Worm (Caenorhabditis elegans): Measurements from ENCODE around the gene lon-3.

The lon-3 gene

DNA sequence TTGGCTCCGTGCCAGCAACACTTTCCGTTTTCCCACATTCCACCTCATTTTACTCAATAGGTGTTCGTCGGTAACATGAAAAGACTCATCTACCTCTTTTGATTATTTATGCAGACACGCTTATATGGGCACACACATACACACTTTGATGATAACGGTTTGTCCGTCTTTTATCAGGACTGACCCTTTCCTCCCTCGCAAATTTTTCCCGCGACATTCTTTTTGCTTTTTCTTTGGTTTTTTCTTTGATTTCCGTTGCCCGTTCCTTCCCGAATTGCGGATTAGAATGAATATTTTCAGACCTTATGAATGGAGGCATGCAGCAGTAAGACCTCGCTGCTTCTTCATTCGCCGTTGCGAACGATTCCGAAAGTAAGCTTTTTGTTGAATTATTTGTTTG lies 14.6 kb upstream of the lon-3 start, which contains the start of gene vab-8:
Gene vab-8 (plus strand): TSS at position 301 of the 400 bp plus-strand sequence.
- TF ChIP-seq nhr-80 (tag; optimal IDR thresholded peaks at IDR 0.05) = peak; percentile 57
- no peak for TF ChIP-seq F33H1.4 (GFP tag; IDR thresholded peaks at IDR 0.05)

DNA sequence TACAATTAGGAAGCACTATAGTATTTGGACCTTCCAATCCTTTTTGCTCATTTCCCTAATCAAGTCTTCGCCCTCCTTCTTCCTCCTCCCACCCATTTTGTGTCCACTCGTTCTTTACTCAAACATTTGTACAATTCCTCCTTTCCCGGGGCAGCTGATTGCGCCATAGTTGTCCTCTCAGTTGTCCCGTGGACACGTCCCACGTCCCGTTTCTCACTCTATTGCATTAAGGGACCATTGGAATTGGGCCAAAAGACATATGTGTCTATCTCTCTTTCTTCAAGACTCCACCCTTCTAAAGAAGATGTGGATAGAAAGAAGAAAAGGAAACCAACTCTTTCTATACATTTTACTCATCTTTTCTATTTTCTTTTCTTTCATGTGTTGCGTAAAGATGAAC lies 12.6 kb upstream of the lon-3 start:
- no peak for TF ChIP-seq ztf-3 (GFP tag; optimal IDR thresholded peaks at IDR 0.05)
- no peak for TF ChIP-seq ztf-6 (GFP tag; IDR thresholded peaks at IDR 0.05)
- TF ChIP-seq nhr-90 (tag; optimal IDR thresholded peaks at IDR 0.05) = no peak
- TF ChIP-seq athp-1 (tag; optimal IDR thresholded peaks at IDR 0.05) = no peak
- TF ChIP-seq F49E8.2 (tag; optimal IDR thresholded peaks at IDR 0.05; ENCODE audit: insufficient read depth) = no peak
- TF ChIP-seq rec-8 (tag; optimal IDR thresholded peaks at IDR 0.05) = no peak
- TF ChIP-seq pbrm-1 (GFP tag; IDR thresholded peaks at IDR 0.05) = no peak

ce11 chrV:12209951-12210350 lies 11.5 kb upstream of the lon-3 start:
- TF ChIP-seq mes-4 (tag; optimal IDR thresholded peaks at IDR 0.05) = no peak
- TF ChIP-seq F49E8.2 (tag; optimal IDR thresholded peaks at IDR 0.05; ENCODE audit: insufficient read depth) = no peak
- TF ChIP-seq F52B5.7 (tag; optimal IDR thresholded peaks at IDR 0.05) = no peak
- no peak for TF ChIP-seq fkh-3 (tag; optimal IDR thresholded peaks at IDR 0.05)
- no peak for TF ChIP-seq ceh-91 (GFP tag; IDR thresholded peaks at IDR 0.05)
- TF ChIP-seq attf-6 (GFP tag; IDR thresholded peaks at IDR 0.05) = no peak
- no peak for TF ChIP-seq akir-1 (GFP tag; optimal IDR thresholded peaks at IDR 0.05)
- no peak for TF ChIP-seq lag-1 (GFP tag; IDR thresholded peaks at IDR 0.05)
- no peak for TF ChIP-seq dpff-1 (tag; optimal IDR thresholded peaks at IDR 0.05)
- TF ChIP-seq F57A8.1 (GFP tag; optimal IDR thresholded peaks at IDR 0.05) = no peak
- no peak for TF ChIP-seq nhr-27 (tag; optimal IDR thresholded peaks at IDR 0.05)
- no peak for TF ChIP-seq ztf-3 (GFP tag; optimal IDR thresholded peaks at IDR 0.05)
- no peak for TF ChIP-seq ZK185.1 (tag; optimal IDR thresholded peaks at IDR 0.05; ENCODE audit: poor library complexity, severe bottlenecking)
- TF ChIP-seq cebp-1 (GFP tag; IDR thresholded peaks at IDR 0.05) = no peak
- TF ChIP-seq cebp-1 (tag; optimal IDR thresholded peaks at IDR 0.05) = no peak
- TF ChIP-seq attf-5 (GFP tag; optimal IDR thresholded peaks at IDR 0.05) = no peak
- no peak for TF ChIP-seq C06A6.2 (GFP tag; conservative IDR thresholded peaks at IDR 0.05)

DNA sequence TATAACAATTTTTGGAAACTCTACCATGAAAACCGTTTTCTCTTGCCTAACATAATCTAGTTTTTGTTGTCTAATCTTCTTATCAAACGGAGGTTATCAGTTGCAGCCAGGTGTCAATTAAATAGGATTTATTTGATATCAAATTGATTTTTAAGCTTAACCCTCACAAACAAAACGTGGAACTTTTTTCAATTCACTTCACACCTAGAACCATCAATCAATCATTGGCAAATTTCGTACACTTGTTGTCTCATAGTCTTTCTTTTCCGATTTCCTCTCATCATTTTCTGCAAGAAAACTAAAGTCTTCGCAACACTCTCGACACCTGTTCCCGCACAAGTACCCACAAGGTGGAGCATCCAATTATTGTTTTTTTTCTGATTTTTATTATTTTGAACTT lies 10.2 kb upstream of the lon-3 start:
- TF ChIP-seq xnd-1 (tag; optimal IDR thresholded peaks at IDR 0.05) (no peak), D2030.7 (GFP tag; IDR thresholded peaks at IDR 0.05) (no peak), let-607 (tag; optimal IDR thresholded peaks at IDR 0.05) (peak; percentile 96), nhr-80 (tag; optimal IDR thresholded peaks at IDR 0.05) (peak; percentile 70)

ce11 chrV:12199474-12199873 lies 1.0 kb upstream of the lon-3 start:
- TF ChIP-seq madf-3 (GFP tag; IDR thresholded peaks at IDR 0.05) (no peak), Y95B8A.8 (GFP tag; IDR thresholded peaks at IDR 0.05) (no peak), nhr-80 (tag; optimal IDR thresholded peaks at IDR 0.05) (no peak), F37B4.10 (GFP tag; IDR thresholded peaks at IDR 0.05) (no peak), F33H1.4 (GFP tag; IDR thresholded peaks at IDR 0.05) (no peak), pha-4 (tag; optimal IDR thresholded peaks at IDR 0.05) (no peak), pbrm-1 (GFP tag; IDR thresholded peaks at IDR 0.05) (no peak), lin-26 (GFP tag; IDR thresholded peaks at IDR 0.05) (no peak), hlh-12 (tag; optimal IDR thresholded peaks at IDR 0.05) (no peak), aptf-2 (GFP tag; conservative IDR thresholded peaks at IDR 0.05) (no peak), hmg-1.2 (GFP tag; IDR thresholded peaks at IDR 0.05) (no peak), F49E8.2 (tag; optimal IDR thresholded peaks at IDR 0.05; ENCODE audit: insufficient read depth) (no peak), ama-1 (optimal IDR thresholded peaks at IDR 0.05) (no peak), ama-1 (GFP tag; optimal IDR thresholded peaks at IDR 0.05) (no peak), C06A6.2 (GFP tag; conservative IDR thresholded peaks at IDR 0.05) (no peak), tlf-1 (GFP tag; optimal IDR thresholded peaks at IDR 0.05) (no peak), lin-35 (GFP tag; optimal IDR thresholded peaks at IDR 0.05) (no peak), F23B12.7 (tag; optimal IDR thresholded peaks at IDR 0.05; ENCODE audit: insufficient read depth) (no peak), mcd-1 (GFP tag; IDR thresholded peaks at IDR 0.05) (no peak), ZK185.1 (tag; optimal IDR thresholded peaks at IDR 0.05; ENCODE audit: poor library complexity, severe bottlenecking) (no peak)

Measured in whole organism, young adult.